Worm (Caenorhabditis elegans): ENCODE measurements around the gene ccdc-149.

ccdc-149 gene

ce11 chrX:11469600-11469999 is 41.7 kb downstream of the ccdc-149 start (continued):
- TF ChIP-seq zip-11 (GFP tag; IDR thresholded peaks at IDR 0.05): no peak
- no peak for TF ChIP-seq lin-29 (GFP tag; IDR thresholded peaks at IDR 0.05)
- TF ChIP-seq lin-39 (tag; optimal IDR thresholded peaks at IDR 0.05): no peak
- TF ChIP-seq mxl-2 (GFP tag; conservative IDR thresholded peaks at IDR 0.05): no peak
- peak in 1 of 2 experiments; percentile 31 for TF ChIP-seq lsy-2 (tag; optimal IDR thresholded peaks at IDR 0.05)
- TF ChIP-seq dmd-9 (GFP tag; IDR thresholded peaks at IDR 0.05): no peak
- TF ChIP-seq F10B5.3 (tag; optimal IDR thresholded peaks at IDR 0.05): no peak
- TF ChIP-seq dpl-1 (GFP tag; optimal IDR thresholded peaks at IDR 0.05): no peak
- TF ChIP-seq nhr-102 (tag; optimal IDR thresholded peaks at IDR 0.05): no peak
- TF ChIP-seq zip-2 (tag; optimal IDR thresholded peaks at IDR 0.05): no peak
- TF ChIP-seq egl-43 (GFP tag; IDR thresholded peaks at IDR 0.05): no peak
- TF ChIP-seq F44E2.7 (GFP tag; IDR thresholded peaks at IDR 0.05): no peak
- no peak for TF ChIP-seq pha-4 (GFP tag; IDR thresholded peaks at IDR 0.05)
- peak; percentile 66 for TF ChIP-seq pha-4 (tag; optimal IDR thresholded peaks at IDR 0.05)
- TF ChIP-seq ceh-82 (tag; optimal IDR thresholded peaks at IDR 0.05): no peak
- no peak for TF ChIP-seq nhr-25 (tag; optimal IDR thresholded peaks at IDR 0.05; ENCODE audit: borderline replicate concordance, insufficient read depth)
- peak; percentile 32 for TF ChIP-seq rbr-2 (tag; optimal IDR thresholded peaks at IDR 0.05)
- no peak for TF ChIP-seq daf-19 (GFP tag; conservative IDR thresholded peaks at IDR 0.05)
- peak in 1 of 2 experiments; percentile 33 for TF ChIP-seq daf-16 (GFP tag; optimal IDR thresholded peaks at IDR 0.05)
- peak; percentile 80 for TF ChIP-seq daf-16 (tag; optimal IDR thresholded peaks at IDR 0.05)
- no peak for TF ChIP-seq ztf-11 (tag; optimal IDR thresholded peaks at IDR 0.05)
- no peak for TF ChIP-seq nhr-6 (tag; optimal IDR thresholded peaks at IDR 0.05)
- no peak for TF ChIP-seq nhr-237 (tag; optimal IDR thresholded peaks at IDR 0.05)
- no peak for TF ChIP-seq T26A8.4 (GFP tag; IDR thresholded peaks at IDR 0.05)
- peak; percentile 16 for TF ChIP-seq mes-2 (tag; optimal IDR thresholded peaks at IDR 0.05; ENCODE audit: poor library complexity, severe bottlenecking)
- no peak for TF ChIP-seq D1046.2 (GFP tag; IDR thresholded peaks at IDR 0.05)
- TF ChIP-seq nhr-28 (tag; optimal IDR thresholded peaks at IDR 0.05): peak; percentile 67
- TF ChIP-seq nhr-41 (GFP tag; IDR thresholded peaks at IDR 0.05): no peak
- TF ChIP-seq unc-130 (GFP tag; optimal IDR thresholded peaks at IDR 0.05): no peak
- no peak for TF ChIP-seq Y5F2A.4 (GFP tag; optimal IDR thresholded peaks at IDR 0.05)
- TF ChIP-seq R02D3.7 (tag; optimal IDR thresholded peaks at IDR 0.05): no peak
- TF ChIP-seq nhr-11 (tag; optimal IDR thresholded peaks at IDR 0.05): peak; percentile 49
- no peak for TF ChIP-seq daf-8 (GFP tag; IDR thresholded peaks at IDR 0.05)
- TF ChIP-seq lir-3 (tag; optimal IDR thresholded peaks at IDR 0.05): no peak
- TF ChIP-seq nhr-10 (tag; optimal IDR thresholded peaks at IDR 0.05): no peak
- no peak for TF ChIP-seq lin-38 (GFP tag; IDR thresholded peaks at IDR 0.05)
- TF ChIP-seq jun-1 (tag; optimal IDR thresholded peaks at IDR 0.05): no peak

DNA sequence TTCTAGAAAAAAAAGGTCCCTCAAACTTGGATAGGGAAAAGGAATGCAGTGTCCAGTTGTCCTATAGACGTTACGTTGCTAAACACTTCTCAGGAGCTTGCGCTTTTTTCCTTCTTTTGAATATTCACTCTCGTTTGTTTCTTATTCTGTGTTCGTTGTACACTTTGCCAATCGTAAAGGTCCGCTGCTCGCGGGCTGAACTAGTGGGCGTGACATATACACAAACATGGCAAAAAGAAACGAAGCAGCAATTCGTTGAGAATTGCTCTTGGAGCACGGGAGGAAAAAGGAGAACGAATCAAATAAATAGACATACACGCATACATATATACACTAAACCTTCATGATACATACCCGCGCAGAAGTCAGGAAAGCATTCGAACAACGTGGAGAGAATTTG is 42.4 kb downstream of the ccdc-149 start:
- TF ChIP-seq lsy-2 (tag; optimal IDR thresholded peaks at IDR 0.05) (peak in 1 of 2 experiments; percentile 1), F26F4.8 (GFP tag; conservative IDR thresholded peaks at IDR 0.05) (no peak), T26A8.4 (GFP tag; IDR thresholded peaks at IDR 0.05) (no peak), lin-13 (GFP tag; optimal IDR thresholded peaks at IDR 0.05) (no peak), mep-1 (tag; optimal IDR thresholded peaks at IDR 0.05) (peak; percentile 53), set-16 (GFP tag; IDR thresholded peaks at IDR 0.05) (no peak), mdt-29 (GFP tag; IDR thresholded peaks at IDR 0.05) (no peak), Y105C5A.15 (GFP tag; IDR thresholded peaks at IDR 0.05) (no peak), fkh-10 (GFP tag; optimal IDR thresholded peaks at IDR 0.05) (no peak), daf-16 (GFP tag; optimal IDR thresholded peaks at IDR 0.05) (no peak), daf-16 (tag; optimal IDR thresholded peaks at IDR 0.05) (no peak), zfp-3 (GFP tag; conservative IDR thresholded peaks at IDR 0.05) (no peak), dve-1 (tag; optimal IDR thresholded peaks at IDR 0.05; ENCODE audit: insufficient read depth) (no peak), ceh-44 (GFP tag; IDR thresholded peaks at IDR 0.05) (no peak), saeg-2 (GFP tag; IDR thresholded peaks at IDR 0.05) (no peak), F10B5.3 (tag; optimal IDR thresholded peaks at IDR 0.05) (no peak), ZK337.2 (GFP tag; IDR thresholded peaks at IDR 0.05) (no peak), daf-12 (tag; optimal IDR thresholded peaks at IDR 0.05) (no peak), mxl-3 (GFP tag; optimal IDR thresholded peaks at IDR 0.05) (no peak), F44E2.7 (GFP tag; IDR thresholded peaks at IDR 0.05) (no peak), dpl-1 (GFP tag; optimal IDR thresholded peaks at IDR 0.05) (no peak), nhr-42 (GFP tag; IDR thresholded peaks at IDR 0.05) (no peak), egl-43 (GFP tag; IDR thresholded peaks at IDR 0.05) (no peak), unc-39 (tag; optimal IDR thresholded peaks at IDR 0.05) (no peak)

All from whole organism, L4 larva.